Worm (Caenorhabditis elegans): ENCODE results near the gene mrps-18C.
A peak's percentile ranks its signal among the peaks of the same experiment; 100 is the strongest.

The mrps-18C gene

ce11 chrIII:4909938-4910337 is 25.4 kb upstream of the mrps-18C start, which contains the start of gene F26F4.12:
F26F4.12 (minus strand) TSS chrIII:4910038.
- TF ChIP-seq sox-4 (tag; optimal IDR thresholded peaks at IDR 0.05) (no peak), che-1 (tag; optimal IDR thresholded peaks at IDR 0.05) (no peak), ztf-16 (tag; optimal IDR thresholded peaks at IDR 0.05) (no peak)

- TF ChIP-seq fax-1 (tag; optimal IDR thresholded peaks at IDR 0.05) (no peak), nfya-1 (tag; optimal IDR thresholded peaks at IDR 0.05) (no peak), ref-2 (tag; optimal IDR thresholded peaks at IDR 0.05) (no peak), C38D4.7 (GFP tag; optimal IDR thresholded peaks at IDR 0.05) (no peak), hlh-6 (tag; optimal IDR thresholded peaks at IDR 0.05) (no peak)
These were observed 24.4 kb upstream of the mrps-18C start, which contains the start of gene F26F4.2 for ce11 chrIII:4910956-4911355. F26F4.2 (plus strand) TSS chrIII:4911256.

- TF ChIP-seq madf-2 (tag; optimal IDR thresholded peaks at IDR 0.05) (no peak), ceh-18 (tag; optimal IDR thresholded peaks at IDR 0.05) (peak; percentile 38), eyg-1 (tag; optimal IDR thresholded peaks at IDR 0.05) (no peak), fax-1 (tag; optimal IDR thresholded peaks at IDR 0.05) (peak; percentile 2), nfya-1 (tag; optimal IDR thresholded peaks at IDR 0.05) (no peak), nhr-232 (tag; optimal IDR thresholded peaks at IDR 0.05) (no peak), C08G9.2 (tag; optimal IDR thresholded peaks at IDR 0.05) (peak; percentile 85), ref-2 (tag; optimal IDR thresholded peaks at IDR 0.05) (peak; percentile 25), ceh-2 (tag; optimal IDR thresholded peaks at IDR 0.05) (peak; percentile 71), hlh-8 (tag; optimal IDR thresholded peaks at IDR 0.05) (peak; percentile 72), ceh-31 (tag; optimal IDR thresholded peaks at IDR 0.05) (peak; percentile 85), ets-4 (tag; optimal IDR thresholded peaks at IDR 0.05) (peak; percentile 75), mec-3 (tag; optimal IDR thresholded peaks at IDR 0.05; ENCODE audit: borderline replicate concordance) (no peak), zip-5 (tag; optimal IDR thresholded peaks at IDR 0.05) (peak; percentile 52), ceh-14 (tag; optimal IDR thresholded peaks at IDR 0.05) (no peak), ahr-1 (tag; optimal IDR thresholded peaks at IDR 0.05) (no peak), unc-55 (GFP tag; optimal IDR thresholded peaks at IDR 0.05) (peak; percentile 30), ceh-24 (tag; optimal IDR thresholded peaks at IDR 0.05) (no peak), pax-1 (tag; optimal IDR thresholded peaks at IDR 0.05) (no peak), ama-1 (optimal IDR thresholded peaks at IDR 0.05) (no peak), odd-2 (tag; optimal IDR thresholded peaks at IDR 0.05) (no peak), lim-6 (tag; optimal IDR thresholded peaks at IDR 0.05) (peak; percentile 39), tbx-7 (tag; optimal IDR thresholded peaks at IDR 0.05) (peak; percentile 71), ztf-16 (tag; optimal IDR thresholded peaks at IDR 0.05) (peak; percentile 13), ceh-9 (tag; optimal IDR thresholded peaks at IDR 0.05) (no peak), rnt-1 (tag; optimal IDR thresholded peaks at IDR 0.05) (peak; percentile 7), Y22D7AL.16 (tag; optimal IDR thresholded peaks at IDR 0.05) (no peak), pha-2 (tag; optimal IDR thresholded peaks at IDR 0.05) (no peak), fkh-6 (tag; optimal IDR thresholded peaks at IDR 0.05) (no peak), pha-4 (tag; optimal IDR thresholded peaks at IDR 0.05) (no peak)
These were observed 23.1 kb upstream of the mrps-18C start, which contains the start of the genes F26F4.9 and cee-1 for ce11 chrIII:4912317-4912716. F26F4.9 (minus strand) TSS chrIII:4912521. cee-1 (plus strand) TSS chrIII:4912699.

- TF ChIP-seq ceh-34 (tag; optimal IDR thresholded peaks at IDR 0.05) = no peak
- TF ChIP-seq elt-4 (tag; optimal IDR thresholded peaks at IDR 0.05) = no peak
- TF ChIP-seq unc-42 (tag; optimal IDR thresholded peaks at IDR 0.05) = no peak
- no peak for TF ChIP-seq che-1 (tag; optimal IDR thresholded peaks at IDR 0.05)
- TF ChIP-seq tbx-7 (tag; optimal IDR thresholded peaks at IDR 0.05) = no peak
- TF ChIP-seq ceh-18 (tag; optimal IDR thresholded peaks at IDR 0.05) = no peak
- TF ChIP-seq ceh-6 (GFP tag; optimal IDR thresholded peaks at IDR 0.05) = no peak
- TF ChIP-seq ceh-22 (tag; optimal IDR thresholded peaks at IDR 0.05) = no peak
- TF ChIP-seq fkh-10 (GFP tag; optimal IDR thresholded peaks at IDR 0.05) = no peak
- no peak for TF ChIP-seq lin-11 (tag; optimal IDR thresholded peaks at IDR 0.05)
- no peak for TF ChIP-seq dmd-4 (tag; optimal IDR thresholded peaks at IDR 0.05; ENCODE audit: borderline replicate concordance)
- TF ChIP-seq pax-1 (tag; optimal IDR thresholded peaks at IDR 0.05) = no peak
- no peak for TF ChIP-seq F13H6.1 (tag; optimal IDR thresholded peaks at IDR 0.05)
- no peak for TF ChIP-seq mec-3 (tag; optimal IDR thresholded peaks at IDR 0.05; ENCODE audit: borderline replicate concordance)
- no peak for TF ChIP-seq nhr-11 (tag; optimal IDR thresholded peaks at IDR 0.05)
- TF ChIP-seq K02D7.2 (tag; optimal IDR thresholded peaks at IDR 0.05) = no peak
- no peak for TF ChIP-seq hlh-8 (tag; optimal IDR thresholded peaks at IDR 0.05)
- TF ChIP-seq hlh-6 (tag; optimal IDR thresholded peaks at IDR 0.05) = no peak
These were observed 21.6 kb upstream of the mrps-18C start for ce11 chrIII:4913736-4914135.
